Fruit fly (Drosophila melanogaster): ENCODE results near the gene Sfp38D.

- no peak for TF ChIP-seq CTCF (optimal IDR thresholded peaks at IDR 0.05)
- no peak for TF ChIP-seq CG8478 (optimal IDR thresholded peaks at IDR 0.05)
These were observed 35.2 kb downstream of the Sfp38D start, which contains the start of the genes CG31678 and IKKepsilon for dm6 chr2L:20675875-20676274.
